Worm (Caenorhabditis elegans) whole organism, L4 larva: ENCODE measurements around the gene frpr-16.
"Not testable (repeated sequence)": the region's sequence is repeated elsewhere in the genome, so short reads cannot be mapped to it uniquely, and the experiment has no call there.

Experiments used
- F26F4.8 ChIP-seq: fragments of 200-800 bp; sonication (Bioruptor generic); conservative IDR thresholded peaks from 2 replicates; pipeline ENCODE4 v1.3.6; 2022; ENCODE audit warnings: missing genetic modification characterization, missing compliant biosample characterization
- R02D3.7 ChIP-seq: fragments of 150-350 bp; sonication (generic microtip); optimal IDR thresholded peaks from 3 replicates; lab custom pipeline; 2014; ENCODE audit warnings: missing biosample characterization, missing genetic modification characterization
- T26A8.4 ChIP-seq: fragments of 200-800 bp; sonication (Bioruptor generic); IDR thresholded peaks from 2 replicates; pipeline ENCODE4 v1.3.6; 2022; ENCODE audit warnings: missing genetic modification characterization, missing compliant biosample characterization
- Y48G9A.11 ChIP-seq: fragments of 200-800 bp; sonication (Bioruptor generic); IDR thresholded peaks from 2 replicates; pipeline ENCODE4 v1.3.6; 2022; ENCODE audit warnings: missing genetic modification reagents, missing genetic modification characterization, missing compliant biosample characterization
- Y5F2A.4 ChIP-seq: fragments of 200-800 bp; sonication (Bioruptor generic); optimal IDR thresholded peaks from 2 replicates; lab custom pipeline; 2018; ENCODE audit warnings: mild to moderate bottlenecking, missing genetic modification characterization, missing compliant biosample characterization
- ZK546.5 ChIP-seq, 2 experiments: sonication (generic microtip); optimal IDR thresholded peaks; 2 replicates each; lab custom pipeline; 2017; ENCODE audit warnings: missing biosample characterization in 2 of 2, missing genetic modification characterization in 2 of 2
- aly-2 ChIP-seq: sonication (generic microtip); optimal IDR thresholded peaks from 2 replicates; lab custom pipeline; 2018; ENCODE audit warnings: missing biosample characterization, missing genetic modification characterization
- attf-4 ChIP-seq: sonication (generic microtip); optimal IDR thresholded peaks from 3 replicates; lab custom pipeline; 2017; ENCODE audit warnings: missing biosample characterization, missing genetic modification characterization
- ceh-82 ChIP-seq: sonication (generic microtip); optimal IDR thresholded peaks from 2 replicates; lab custom pipeline; 2017; ENCODE audit warnings: missing biosample characterization, missing genetic modification characterization
- daf-8 ChIP-seq: fragments of 200-800 bp; sonication (Bioruptor generic); IDR thresholded peaks from 2 replicates; pipeline ENCODE4 v1.3.6; 2022; ENCODE audit warnings: missing genetic modification characterization, missing compliant biosample characterization
- dmd-6 ChIP-seq: fragments of 200-800 bp; sonication (Bioruptor generic); IDR thresholded peaks from 2 replicates; pipeline ENCODE4 v1.3.6; 2022; ENCODE audit warnings: missing genetic modification reagents, missing genetic modification characterization, missing compliant biosample characterization
- dmd-8 ChIP-seq: fragments of 200-800 bp; sonication (Bioruptor generic); IDR thresholded peaks from 2 replicates; pipeline ENCODE4 v1.3.6; 2022; ENCODE audit warnings: missing genetic modification characterization, missing compliant biosample characterization
- dmd-9 ChIP-seq: fragments of 200-800 bp; sonication (Bioruptor generic); IDR thresholded peaks from 2 replicates; pipeline ENCODE4 v1.3.6; 2022; ENCODE audit warnings: missing genetic modification reagents, missing genetic modification characterization, missing compliant biosample characterization
- dpl-1 ChIP-seq: fragments of 150-350 bp; optimal IDR thresholded peaks from 2 replicates; lab custom pipeline; 2014; ENCODE audit warnings: missing biosample characterization, missing genetic modification reagents, missing genetic modification characterization
- duxl-1 ChIP-seq: sonication (generic microtip); optimal IDR thresholded peaks from 2 replicates; lab custom pipeline; 2016; ENCODE audit warnings: mild to moderate bottlenecking, missing genetic modification characterization, moderate library complexity, missing compliant biosample characterization; ENCODE audit not compliant: poor library complexity
- dve-1 ChIP-seq: sonication (generic microtip); optimal IDR thresholded peaks from 2 replicates; lab custom pipeline; 2017; ENCODE audit warnings: antibody characterized with exemption, mild to moderate bottlenecking, missing genetic modification characterization, missing compliant biosample characterization; ENCODE audit not compliant: insufficient read depth
- fkh-10 ChIP-seq: fragments of 150-350 bp; optimal IDR thresholded peaks from 2 replicates; lab custom pipeline; 2014; ENCODE audit warnings: missing biosample characterization, missing genetic modification reagents, missing genetic modification characterization
- gei-8 ChIP-seq: fragments of 200-800 bp; sonication (Bioruptor generic); optimal IDR thresholded peaks from 2 replicates; lab custom pipeline; 2018; ENCODE audit warnings: mild to moderate bottlenecking, missing genetic modification characterization, missing compliant biosample characterization
- lin-38 ChIP-seq: fragments of 200-800 bp; sonication (Bioruptor generic); IDR thresholded peaks from 2 replicates; pipeline ENCODE4 v1.3.6; 2022; ENCODE audit warnings: missing genetic modification reagents, missing genetic modification characterization, missing compliant biosample characterization
- lin-39 ChIP-seq: fragments of 150-350 bp; optimal IDR thresholded peaks from 2 replicates; lab custom pipeline; 2014; ENCODE audit warnings: missing biosample characterization, missing genetic modification reagents, missing genetic modification characterization
- madf-9 ChIP-seq: fragments of 200-800 bp; sonication (Bioruptor generic); conservative IDR thresholded peaks from 2 replicates; pipeline ENCODE4 v1.3.6; 2022; ENCODE audit warnings: missing genetic modification reagents, missing genetic modification characterization, missing compliant biosample characterization
- mxl-2 ChIP-seq: fragments of 200-800 bp; sonication (Bioruptor generic); conservative IDR thresholded peaks from 2 replicates; pipeline ENCODE4 v1.3.6; 2022; ENCODE audit warnings: missing genetic modification reagents, missing genetic modification characterization, missing compliant biosample characterization
- nhr-11 ChIP-seq: fragments of 150-350 bp; optimal IDR thresholded peaks from 2 replicates; lab custom pipeline; 2014; ENCODE audit warnings: missing biosample characterization, missing genetic modification characterization
- nhr-41 ChIP-seq: fragments of 200-800 bp; sonication (Bioruptor generic); IDR thresholded peaks from 2 replicates; pipeline ENCODE4 v1.3.6; 2022; ENCODE audit warnings: missing genetic modification reagents, missing genetic modification characterization, missing compliant biosample characterization
- nhr-48 ChIP-seq: sonication (generic microtip); optimal IDR thresholded peaks from 2 replicates; lab custom pipeline; 2016; ENCODE audit warnings: mild to moderate bottlenecking, missing genetic modification characterization, missing compliant biosample characterization
- nhr-6 ChIP-seq: fragments of 150-350 bp; optimal IDR thresholded peaks from 2 replicates; lab custom pipeline; 2014; ENCODE audit warnings: missing biosample characterization, missing genetic modification characterization
- php-3 ChIP-seq: fragments of 200-800 bp; sonication (Bioruptor generic); IDR thresholded peaks from 2 replicates; pipeline ENCODE4 v1.3.6; 2022; ENCODE audit warnings: missing genetic modification reagents, missing genetic modification characterization, missing compliant biosample characterization
- sdz-12 ChIP-seq: fragments of 200-800 bp; sonication (Bioruptor generic); optimal IDR thresholded peaks from 2 replicates; lab custom pipeline; 2018; ENCODE audit warnings: mild to moderate bottlenecking, missing genetic modification characterization, missing compliant biosample characterization
- set-16 ChIP-seq: fragments of 200-800 bp; sonication (Bioruptor generic); IDR thresholded peaks from 2 replicates; pipeline ENCODE4 v1.3.6; 2022; ENCODE audit warnings: missing genetic modification reagents, missing genetic modification characterization, missing compliant biosample characterization
- skn-1 ChIP-seq: fragments of 150-350 bp; optimal IDR thresholded peaks from 2 replicates; lab custom pipeline; 2014; ENCODE audit warnings: missing biosample characterization, missing genetic modification characterization
- snpc-1.2 ChIP-seq: fragments of 200-800 bp; sonication (Bioruptor generic); IDR thresholded peaks from 2 replicates; pipeline ENCODE4 v1.3.6; 2022; ENCODE audit warnings: missing genetic modification reagents, missing genetic modification characterization, missing compliant biosample characterization
- tag-97 ChIP-seq: fragments of 200-800 bp; sonication (Bioruptor generic); IDR thresholded peaks from 2 replicates; pipeline ENCODE4 v1.3.6; 2022; ENCODE audit warnings: missing genetic modification characterization, missing compliant biosample characterization
- unc-130 ChIP-seq: sonication (generic microtip); optimal IDR thresholded peaks from 2 replicates; lab custom pipeline; 2016; ENCODE audit warnings: missing genetic modification reagents, missing genetic modification characterization, missing compliant biosample characterization
- unc-39 ChIP-seq: sonication (generic microtip); optimal IDR thresholded peaks from 2 replicates; lab custom pipeline; 2017; ENCODE audit warnings: missing biosample characterization, missing genetic modification characterization
- unc-62 ChIP-seq, 3 experiments: fragments of 150-350 bp in 1 of 3; sonication (generic microtip); optimal IDR thresholded peaks in 2 of 3; peaks in 1 of 3; 1 replicate in 1 of 3; 2 replicates in 2 of 3; lab custom pipeline; 2014 to 2017; ENCODE audit warnings: missing biosample characterization in 3 of 3, missing genetic modification characterization in 3 of 3, missing genetic modification reagents in 3 of 3, missing genotype in 1 of 3
- zip-11 ChIP-seq: fragments of 200-800 bp; sonication (Bioruptor generic); IDR thresholded peaks from 2 replicates; pipeline ENCODE4 v1.3.6; 2022; ENCODE audit warnings: missing genetic modification characterization, missing compliant biosample characterization
- zip-2 ChIP-seq: fragments of 150-350 bp; optimal IDR thresholded peaks from 2 replicates; lab custom pipeline; 2014; ENCODE audit warnings: missing biosample characterization, missing genetic modification characterization
- ztf-11 ChIP-seq: fragments of 150-350 bp; optimal IDR thresholded peaks from 2 replicates; lab custom pipeline; 2014; ENCODE audit warnings: missing biosample characterization, missing genetic modification characterization
- ztf-7 ChIP-seq: fragments of 150-350 bp; optimal IDR thresholded peaks from 2 replicates; lab custom pipeline; 2014; ENCODE audit warnings: missing biosample characterization, missing genetic modification characterization

The frpr-16 gene

DNA sequence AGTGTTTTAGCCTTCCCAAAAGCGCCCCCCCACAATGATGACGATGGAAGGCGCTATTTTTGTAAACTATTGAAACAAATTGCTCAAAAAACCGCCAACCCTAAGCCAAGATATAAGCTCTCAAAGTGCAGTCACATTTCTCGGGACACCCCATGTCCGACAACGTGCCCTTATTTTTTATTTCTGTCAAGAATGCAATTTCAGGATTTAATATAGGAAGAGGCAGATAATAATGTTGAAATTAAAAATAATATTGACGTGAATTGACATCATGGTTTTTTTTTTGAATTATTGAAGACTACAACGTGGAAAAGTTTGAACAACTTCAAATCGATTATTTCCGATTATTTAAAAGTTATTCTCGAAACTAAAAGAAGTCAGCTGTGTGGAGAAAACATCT is 16.9 kb downstream of the frpr-16 start, which contains the start of gene ZK84.2:
Gene ZK84.2 (plus strand): TSS at position 301 of the 400 bp plus-strand sequence.
- not testable (repeated sequence) for TF ChIP-seq fkh-10 (GFP tag; lab: Kevin White, UChicago); F26F4.8 (GFP tag; lab: Robert Waterston, UW); attf-4 (tag; lab: Kevin White, UChicago)

DNA sequence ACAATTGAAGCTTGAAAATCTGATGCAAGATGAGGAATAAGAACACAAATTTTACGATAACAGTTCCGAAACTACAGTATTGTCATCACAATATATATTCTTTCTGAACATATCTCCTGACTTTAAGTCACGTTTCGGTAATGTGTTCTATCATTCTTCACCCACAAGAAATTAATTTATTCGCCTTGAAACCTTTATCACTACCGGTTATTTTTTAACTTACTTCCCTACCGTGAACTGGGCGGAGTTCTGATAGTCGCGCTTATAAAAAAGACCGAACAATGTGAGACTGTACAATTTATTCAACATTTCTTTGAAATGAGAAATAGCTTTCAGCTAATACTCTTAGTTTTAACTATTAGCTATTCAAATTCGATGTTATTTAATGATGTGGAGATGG is 20.5 kb downstream of the frpr-16 start, which contains the start of gene ins-20:
Gene ins-20 (plus strand): TSS at position 301 of the 400 bp plus-strand sequence.
- no peak for TF ChIP-seq mxl-2 (GFP tag; lab: Robert Waterston, UW)
- TF ChIP-seq php-3 (GFP tag; lab: Robert Waterston, UW), result no peak
- no peak for TF ChIP-seq T26A8.4 (GFP tag; lab: Robert Waterston, UW)
- no peak for TF ChIP-seq fkh-10 (GFP tag; lab: Kevin White, UChicago)
- TF ChIP-seq, all 104 proteins: peak for 0

DNA sequence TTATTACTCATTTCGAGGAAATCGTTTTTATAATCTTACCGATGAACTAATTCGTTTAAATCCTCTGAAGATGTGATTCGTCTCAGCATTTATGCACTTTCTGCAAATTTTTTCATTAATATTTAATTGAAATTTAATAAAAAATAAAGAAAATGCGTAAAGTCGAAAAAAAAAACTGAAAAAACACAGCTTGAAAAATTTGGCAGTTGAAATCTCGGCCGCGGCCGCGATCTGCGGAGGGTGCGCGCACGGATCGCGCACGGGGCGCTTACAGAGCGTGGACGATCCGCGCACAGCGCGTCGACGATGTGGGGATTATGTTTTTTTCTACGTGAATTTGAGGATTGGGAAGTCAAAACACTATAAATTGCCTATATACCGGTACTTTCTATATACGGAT is 22.1 kb downstream of the frpr-16 start, which contains the start of gene ZK84.4:
Gene ZK84.4 (minus strand): TSS at position 101 of the 400 bp plus-strand sequence.
- TF ChIP-seq set-16 (GFP tag; lab: Robert Waterston, UW), result peak; percentile 47; the same call in 1 of the 2 replicates

DNA sequence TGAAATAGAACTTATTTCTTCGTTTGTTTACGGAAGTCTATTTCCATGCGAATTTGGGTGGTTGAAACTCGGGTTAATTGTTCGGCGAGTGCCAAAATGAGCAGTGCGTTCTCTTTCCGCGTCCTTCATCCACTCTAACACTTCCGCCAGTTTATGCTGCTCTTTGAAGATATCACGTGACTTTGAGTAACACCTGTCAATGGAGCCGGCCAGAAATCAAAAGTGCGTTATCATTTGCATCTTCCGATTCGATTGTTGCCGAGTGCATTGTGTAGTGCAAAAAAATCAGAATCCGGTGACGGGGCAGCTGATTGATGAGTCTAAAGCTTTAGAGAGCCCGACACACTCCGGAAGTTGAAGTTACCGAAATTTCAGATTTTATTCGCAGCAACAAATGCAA is 30.0 kb downstream of the frpr-16 start:
- TF ChIP-seq nhr-48 (tag; lab: Kevin White, UChicago) (no peak), mxl-2 (GFP tag; lab: Robert Waterston, UW) (no peak), unc-62 (GFP tag; optimal IDR thresholded peaks at IDR 0.05 in 1 of 2; lab: Kevin White, UChicago) (peak in 1 of 2 experiments; percentile 93), unc-62 (tag; optimal IDR thresholded peaks at IDR 0.05; lab: Kevin White, UChicago) (no peak), skn-1 (no peak), madf-9 (GFP tag; lab: Robert Waterston, UW) (no peak), nhr-11 (no peak)

DNA sequence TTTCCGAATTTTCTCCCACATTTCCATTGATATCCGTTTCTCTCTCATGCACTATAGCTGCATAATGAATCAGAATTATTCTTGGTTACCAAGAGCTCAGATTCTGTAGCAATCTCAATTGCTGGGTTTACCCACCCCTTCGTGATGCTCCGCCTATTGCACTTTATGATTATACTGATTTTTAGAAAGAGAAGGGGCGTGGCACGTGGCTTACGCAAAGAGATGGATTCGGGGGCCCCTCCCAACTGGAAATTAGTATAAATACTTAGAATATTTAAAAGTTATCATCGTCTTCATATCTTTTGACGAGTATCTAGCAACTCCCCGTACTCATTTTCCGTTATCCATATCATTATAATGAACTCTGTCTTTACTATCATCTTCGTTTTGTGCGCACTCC is 30.9 kb downstream of the frpr-16 start, which contains the start of gene ins-6:
Gene ins-6 (plus strand): TSS at position 301 of the 400 bp plus-strand sequence.
- no peak for TF ChIP-seq lin-39 (tag; lab: Kevin White, UChicago)
- TF ChIP-seq aly-2, result no peak
- TF ChIP-seq ztf-7 (tag; lab: Kevin White, UChicago), result no peak
- no peak for TF ChIP-seq tag-97 (GFP tag; lab: Robert Waterston, UW)
- no peak for TF ChIP-seq dmd-6
- TF ChIP-seq lin-38 (GFP tag; lab: Robert Waterston, UW), result no peak
- TF ChIP-seq F26F4.8 (GFP tag; lab: Robert Waterston, UW), result no peak
- TF ChIP-seq nhr-41, result no peak
- no peak for TF ChIP-seq dpl-1 (GFP tag; lab: Kevin White, UChicago)
- TF ChIP-seq skn-1, result no peak
- TF ChIP-seq gei-8 (GFP tag; lab: Kevin White, UChicago), result no peak
- no peak for TF ChIP-seq dmd-9
- TF ChIP-seq daf-8 (GFP tag; lab: Robert Waterston, UW), result no peak
- TF ChIP-seq dmd-8, result no peak
- TF ChIP-seq unc-130 (GFP tag; lab: Kevin White, UChicago), result no peak
- no peak for TF ChIP-seq dve-1
- TF ChIP-seq zip-2 (tag; lab: Kevin White, UChicago), result no peak

DNA sequence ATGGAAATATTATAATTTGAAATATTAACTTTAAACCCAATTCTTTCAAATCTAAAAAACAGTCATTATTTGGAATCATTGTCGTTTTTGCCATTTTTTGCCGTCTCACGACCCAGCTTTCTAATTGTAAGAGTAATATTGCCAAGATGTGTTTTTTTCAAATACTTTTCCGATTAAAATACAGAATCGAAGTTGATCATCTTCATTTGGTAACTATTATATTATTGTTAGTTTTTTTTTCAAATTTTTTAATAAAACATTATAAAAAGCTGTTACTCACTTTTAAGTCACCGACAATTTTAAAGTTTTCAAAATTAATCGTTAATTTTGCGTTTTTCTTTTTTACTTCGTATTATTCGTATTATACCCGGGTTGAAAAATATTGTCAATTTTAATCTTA is 33.7 kb downstream of the frpr-16 start, which contains the start of gene ins-5:
Gene ins-5 (plus strand): TSS at position 301 of the 400 bp plus-strand sequence.
- TF ChIP-seq nhr-41 (no peak), ztf-11 (tag; lab: Kevin White, UChicago) (no peak), duxl-1 (tag; lab: Kevin White, UChicago) (no peak), dve-1 (no peak), Y5F2A.4 (GFP tag; lab: Kevin White, UChicago) (no peak), gei-8 (GFP tag; lab: Kevin White, UChicago) (no peak), R02D3.7 (tag; lab: Kevin White, UChicago) (no peak), unc-39 (tag; lab: Kevin White, UChicago) (no peak), sdz-12 (GFP tag; lab: Kevin White, UChicago) (no peak), unc-62 (GFP tag; optimal IDR thresholded peaks at IDR 0.05 in 1 of 2; lab: Kevin White, UChicago) (no peak), unc-62 (tag; optimal IDR thresholded peaks at IDR 0.05; lab: Kevin White, UChicago) (no peak), snpc-1.2 (GFP tag; lab: Robert Waterston, UW) (no peak), aly-2 (no peak), ZK546.5 (tag; optimal IDR thresholded peaks at IDR 0.05; lab: Kevin White, UChicago) (no peak), fkh-10 (GFP tag; lab: Kevin White, UChicago) (no peak), nhr-6 (tag; lab: Kevin White, UChicago) (no peak), mxl-2 (GFP tag; lab: Robert Waterston, UW) (no peak), zip-11 (GFP tag; lab: Robert Waterston, UW) (no peak), ceh-82 (no peak), Y48G9A.11 (GFP tag; lab: Robert Waterston, UW) (no peak)
